Worm (Caenorhabditis elegans) whole organism, L1 larva: ENCODE results near the gene Y15E3A.4.

Experiments
- C16A3.4 ChIP-seq: fragments of 150-350 bp; optimal IDR thresholded peaks from 2 replicates; lab custom pipeline; 2014; ENCODE audit warnings: missing biosample characterization, missing genetic modification characterization
- C34B4.2 ChIP-seq: sonication (generic microtip); optimal IDR thresholded peaks from 2 replicates; lab custom pipeline; 2017; ENCODE audit warnings: mild to moderate bottlenecking, missing genetic modification characterization, missing compliant biosample characterization
- F16B12.6 ChIP-seq: fragments of 150-350 bp; optimal IDR thresholded peaks from 2 replicates; lab custom pipeline; 2014; ENCODE audit warnings: missing biosample characterization, missing genetic modification characterization
- Y116A8C.19 ChIP-seq: sonication (generic microtip); optimal IDR thresholded peaks from 2 replicates; lab custom pipeline; 2016; ENCODE audit warnings: missing compliant biosample characterization, missing genetic modification characterization, borderline replicate concordance
- alr-1 ChIP-seq: fragments of 200-800 bp; sonication (Bioruptor generic); optimal IDR thresholded peaks from 2 replicates; lab custom pipeline; 2018; ENCODE audit warnings: borderline replicate concordance, mild to moderate bottlenecking, missing genetic modification characterization, missing compliant biosample characterization
- ama-1 ChIP-seq: fragments of 150-350 bp; optimal IDR thresholded peaks from 2 replicates; lab custom pipeline; 2014
- blmp-1 ChIP-seq: fragments of 150-350 bp; optimal IDR thresholded peaks from 2 replicates; lab custom pipeline; 2014; ENCODE audit warnings: missing biosample characterization, missing genetic modification characterization
- ceh-63 ChIP-seq: fragments of 200-800 bp; sonication (Bioruptor generic); optimal IDR thresholded peaks from 2 replicates; lab custom pipeline; 2018; ENCODE audit warnings: mild to moderate bottlenecking, missing genetic modification characterization, missing compliant biosample characterization
- ceh-8 ChIP-seq: fragments of 200-800 bp; sonication (Bioruptor generic); optimal IDR thresholded peaks from 2 replicates; lab custom pipeline; 2018; ENCODE audit warnings: mild to moderate bottlenecking, missing genetic modification characterization, moderate library complexity, missing compliant biosample characterization
- ceh-82 ChIP-seq, 3 experiments: fragments of 150-350 bp in 1 of 3; sonication (generic microtip) in 2 of 3; optimal IDR thresholded peaks; 2 replicates each; lab custom pipeline; 2014 to 2017; ENCODE audit warnings: missing biosample characterization in 3 of 3, missing genetic modification characterization in 3 of 3
- ceh-88 ChIP-seq: fragments of 200-800 bp; sonication (Bioruptor generic); IDR thresholded peaks from 2 replicates; pipeline ENCODE4 v1.3.6; 2022; ENCODE audit warnings: missing genetic modification characterization, missing compliant biosample characterization
- ceh-90 ChIP-seq: sonication (generic microtip); optimal IDR thresholded peaks from 2 replicates; lab custom pipeline; 2016; ENCODE audit warnings: missing genetic modification characterization, missing compliant biosample characterization
- ces-1 ChIP-seq: fragments of 150-350 bp; optimal IDR thresholded peaks from 2 replicates; lab custom pipeline; 2014; ENCODE audit warnings: missing biosample characterization, missing genetic modification reagents, missing genetic modification characterization
- dpl-1 ChIP-seq, 3 experiments: fragments of 150-350 bp in 2 of 3; sonication (generic microtip) in 1 of 3; optimal IDR thresholded peaks; 2 replicates each; lab custom pipeline; 2014 to 2017; ENCODE audit warnings: missing biosample characterization in 3 of 3, missing genetic modification characterization in 3 of 3, missing genetic modification reagents in 3 of 3
- egl-13 ChIP-seq: sonication (generic microtip); optimal IDR thresholded peaks from 2 replicates; lab custom pipeline; 2016; ENCODE audit warnings: missing genotype, missing genetic modification reagents, missing genetic modification characterization, missing compliant biosample characterization
- egl-27 ChIP-seq, 2 experiments: fragments of 150-350 bp in 1 of 2; sonication (generic microtip); optimal IDR thresholded peaks; 3 replicates each; lab custom pipeline; 2017 to 2018; ENCODE audit warnings: missing biosample characterization in 2 of 2, missing genetic modification characterization in 2 of 2, missing genetic modification reagents in 2 of 2
- fkh-10 ChIP-seq: sonication (generic microtip); optimal IDR thresholded peaks from 2 replicates; lab custom pipeline; 2017; ENCODE audit warnings: missing biosample characterization, missing genetic modification reagents, missing genetic modification characterization
- fkh-4 ChIP-seq: sonication (generic microtip); optimal IDR thresholded peaks from 2 replicates; lab custom pipeline; 2016; ENCODE audit warnings: missing compliant biosample characterization, missing genetic modification characterization, borderline replicate concordance
- fkh-8 ChIP-seq: sonication (generic microtip); optimal IDR thresholded peaks from 2 replicates; lab custom pipeline; 2016; ENCODE audit warnings: mild to moderate bottlenecking, missing genetic modification characterization, missing compliant biosample characterization
- hlh-17 ChIP-seq: fragments of 200-800 bp; sonication (Bioruptor generic); optimal IDR thresholded peaks from 2 replicates; lab custom pipeline; 2018; ENCODE audit warnings: missing genetic modification characterization, mild to moderate bottlenecking, missing compliant biosample characterization, moderate library complexity, borderline replicate concordance
- hlh-4 ChIP-seq: sonication (generic microtip); optimal IDR thresholded peaks from 2 replicates; lab custom pipeline; 2016; ENCODE audit warnings: mild to moderate bottlenecking, missing genetic modification characterization, missing compliant biosample characterization
- isw-1 ChIP-seq: fragments of 200-800 bp; sonication (Bioruptor generic); IDR thresholded peaks from 2 replicates; pipeline ENCODE4 v1.3.6; 2022; ENCODE audit warnings: missing genetic modification characterization, missing compliant biosample characterization
- jun-1 ChIP-seq: fragments of 150-350 bp; optimal IDR thresholded peaks from 2 replicates; lab custom pipeline; 2014; ENCODE audit warnings: missing biosample characterization, missing genetic modification reagents, missing genetic modification characterization
- lin-14 ChIP-seq: fragments of 200-800 bp; sonication (Bioruptor generic); optimal IDR thresholded peaks from 2 replicates; lab custom pipeline; 2018; ENCODE audit warnings: mild to moderate bottlenecking, missing genetic modification characterization, moderate library complexity, missing compliant biosample characterization
- lir-3 ChIP-seq: sonication (generic microtip); optimal IDR thresholded peaks from 2 replicates; lab custom pipeline; 2016; ENCODE audit warnings: mild to moderate bottlenecking, missing genetic modification characterization, moderate library complexity, missing compliant biosample characterization; ENCODE audit not compliant: poor library complexity
- lsy-2 ChIP-seq, 2 experiments: fragments of 150-350 bp; optimal IDR thresholded peaks; 2 replicates each; lab custom pipeline; 2014; ENCODE audit warnings: missing biosample characterization in 2 of 2, missing genetic modification characterization in 2 of 2
- mdl-1 ChIP-seq, 2 experiments: fragments of 150-350 bp; optimal IDR thresholded peaks; 2 replicates each; lab custom pipeline; 2014 to 2017; ENCODE audit warnings: missing biosample characterization in 2 of 2, missing genetic modification characterization in 2 of 2, inconsistent platforms in 1 of 2
- mep-1 ChIP-seq: fragments of 150-350 bp; optimal IDR thresholded peaks from 2 replicates; lab custom pipeline; 2014; ENCODE audit warnings: missing biosample characterization, missing genetic modification characterization
- nhr-11 ChIP-seq: fragments of 150-350 bp; optimal IDR thresholded peaks from 2 replicates; lab custom pipeline; 2014; ENCODE audit warnings: missing biosample characterization, missing genetic modification characterization
- nhr-19 ChIP-seq: fragments of 200-800 bp; sonication (Bioruptor generic); conservative IDR thresholded peaks from 2 replicates; pipeline ENCODE4 v1.3.6; 2022; ENCODE audit warnings: missing genetic modification characterization, missing compliant biosample characterization
- nhr-20 ChIP-seq: sonication (generic microtip); optimal IDR thresholded peaks from 2 replicates; lab custom pipeline; 2016; ENCODE audit warnings: mild to moderate bottlenecking, missing genetic modification characterization, missing compliant biosample characterization
- nhr-237 ChIP-seq: fragments of 150-350 bp; optimal IDR thresholded peaks from 2 replicates; lab custom pipeline; 2014; ENCODE audit warnings: missing biosample characterization, missing genetic modification characterization
- nhr-28 ChIP-seq: fragments of 150-350 bp; optimal IDR thresholded peaks from 2 replicates; lab custom pipeline; 2014; ENCODE audit warnings: missing biosample characterization, missing genetic modification characterization
- nhr-47 ChIP-seq: sonication (generic microtip); optimal IDR thresholded peaks from 2 replicates; lab custom pipeline; 2016; ENCODE audit warnings: mild to moderate bottlenecking, missing genetic modification characterization, moderate library complexity, missing compliant biosample characterization
- nhr-76 ChIP-seq: sonication (generic microtip); optimal IDR thresholded peaks from 2 replicates; lab custom pipeline; 2017; ENCODE audit warnings: missing biosample characterization, missing genetic modification characterization
- nhr-77 ChIP-seq: fragments of 150-350 bp; optimal IDR thresholded peaks from 2 replicates; lab custom pipeline; 2014; ENCODE audit warnings: missing biosample characterization, missing genetic modification characterization
- nhr-85 ChIP-seq: sonication (generic microtip); peaks from one replicate; lab custom pipeline; 2016; ENCODE audit warnings: missing genetic modification characterization, inconsistent platforms, missing compliant biosample characterization
- nhr-90 ChIP-seq: sonication (generic microtip); optimal IDR thresholded peaks from 2 replicates; lab custom pipeline; 2016; ENCODE audit warnings: mild to moderate bottlenecking, missing genetic modification characterization, missing compliant biosample characterization; ENCODE audit not compliant: poor library complexity
- pag-3 ChIP-seq: sonication (generic microtip); optimal IDR thresholded peaks from 2 replicates; lab custom pipeline; 2017; ENCODE audit warnings: missing genetic modification characterization, mild to moderate bottlenecking, missing compliant biosample characterization, antibody characterized with exemption, borderline replicate concordance; ENCODE audit not compliant: insufficient read depth
- pqm-1 ChIP-seq: sonication (generic microtip); optimal IDR thresholded peaks from 3 replicates; lab custom pipeline; 2017; ENCODE audit warnings: missing biosample characterization, missing genetic modification characterization
- snpc-4 ChIP-seq: fragments of 150-350 bp; optimal IDR thresholded peaks from 2 replicates; lab custom pipeline; 2014; ENCODE audit warnings: missing biosample characterization, missing genetic modification characterization
- snu-23 ChIP-seq: sonication (generic microtip); optimal IDR thresholded peaks from 2 replicates; lab custom pipeline; 2016; ENCODE audit warnings: missing genetic modification characterization, missing compliant biosample characterization
- sox-4 ChIP-seq: sonication (generic microtip); optimal IDR thresholded peaks from 2 replicates; lab custom pipeline; 2016; ENCODE audit warnings: missing genetic modification characterization, missing compliant biosample characterization
- sptf-1 ChIP-seq: fragments of 150-350 bp; optimal IDR thresholded peaks from 2 replicates; lab custom pipeline; 2014; ENCODE audit warnings: missing biosample characterization, missing genetic modification characterization
- sup-37 ChIP-seq: fragments of 200-800 bp; sonication (Bioruptor generic); optimal IDR thresholded peaks from 2 replicates; lab custom pipeline; 2018; ENCODE audit warnings: mild to moderate bottlenecking, missing genetic modification characterization, missing compliant biosample characterization
- swsn-7 ChIP-seq: sonication (generic microtip); optimal IDR thresholded peaks from 2 replicates; lab custom pipeline; 2016; ENCODE audit warnings: missing genetic modification characterization, missing compliant biosample characterization
- tlp-1 ChIP-seq: fragments of 150-350 bp; optimal IDR thresholded peaks from 2 replicates; lab custom pipeline; 2014; ENCODE audit warnings: missing biosample characterization, missing genetic modification characterization
- unc-62 ChIP-seq: fragments of 150-350 bp; optimal IDR thresholded peaks from 2 replicates; lab custom pipeline; 2014; ENCODE audit warnings: missing biosample characterization, missing genetic modification reagents, missing genetic modification characterization
- unc-86 ChIP-seq: sonication (generic microtip); optimal IDR thresholded peaks from 2 replicates; lab custom pipeline; 2016; ENCODE audit warnings: missing genetic modification characterization, missing compliant biosample characterization
- xbp-1 ChIP-seq: sonication (generic microtip); optimal IDR thresholded peaks from 2 replicates; lab custom pipeline; 2016; ENCODE audit warnings: missing genetic modification characterization, missing compliant biosample characterization
- zag-1 ChIP-seq: fragments of 150-350 bp; optimal IDR thresholded peaks from 2 replicates; lab custom pipeline; 2014; ENCODE audit warnings: missing biosample characterization, missing genetic modification characterization
- ztf-4 ChIP-seq: fragments of 150-350 bp; optimal IDR thresholded peaks from 2 replicates; lab custom pipeline; 2014; ENCODE audit warnings: missing biosample characterization, missing genetic modification characterization

Y15E3A.4 gene

ce11 chrX:15339807-15340596 lies 9.2 kb downstream of the Y15E3A.4 start, which contains the start of gene Y15E3A.5 (continued):
- TF ChIP-seq nhr-28 (tag; lab: Kevin White, UChicago) (no peak), nhr-47 (tag; lab: Kevin White, UChicago) (peak; percentile 46), dpl-1 (GFP tag; optimal IDR thresholded peaks at IDR 0.05; lab: Kevin White, UChicago) (peak in 2 of 3 experiments; percentile 13 to 15), nhr-11 (tag; lab: Kevin White, UChicago) (no peak), ama-1 (lab: Kevin White, UChicago) (no peak), nhr-19 (GFP tag; lab: Robert Waterston, UW) (peak; percentile 49), ztf-4 (tag; lab: Kevin White, UChicago) (no peak), egl-27 (tag; optimal IDR thresholded peaks at IDR 0.05; lab: Kevin White, UChicago) (peak in 1 of 2 experiments; percentile 18), ceh-90 (tag; lab: Kevin White, UChicago) (no peak), unc-86 (tag; lab: Kevin White, UChicago) (no peak), fkh-10 (GFP tag; lab: Kevin White, UChicago) (no peak), snpc-4 (no peak), swsn-7 (tag; lab: Kevin White, UChicago) (peak; percentile 14), mdl-1 (tag; optimal IDR thresholded peaks at IDR 0.05; lab: Kevin White, UChicago) (peak in 1 of 2 experiments; percentile 84), ceh-88 (GFP tag; lab: Robert Waterston, UW) (no peak), C16A3.4 (tag; lab: Kevin White, UChicago) (peak; percentile 64), pqm-1 (tag; lab: Kevin White, UChicago) (no peak), nhr-85 (tag; lab: Kevin White, UChicago) (peak; percentile 98), sup-37 (no peak), sox-4 (tag; lab: Kevin White, UChicago) (no peak), snu-23 (peak; percentile 77), nhr-237 (no peak), lsy-2 (tag; optimal IDR thresholded peaks at IDR 0.05; lab: Kevin White, UChicago) (peak; percentile 16 to 77), fkh-8 (no peak), isw-1 (GFP tag; lab: Robert Waterston, UW) (no peak), egl-13 (tag; lab: Kevin White, UChicago) (no peak), fkh-4 (tag; lab: Kevin White, UChicago) (no peak), hlh-4 (no peak), nhr-76 (tag; lab: Kevin White, UChicago) (no peak), nhr-20 (peak; percentile 81), lin-14 (GFP tag; lab: Kevin White, UChicago) (peak; percentile 90), nhr-77 (tag; lab: Kevin White, UChicago) (no peak), hlh-17 (GFP tag; lab: Kevin White, UChicago) (no peak), sptf-1 (no peak), nhr-90 (peak; percentile 80), zag-1 (no peak), ceh-82 (tag; optimal IDR thresholded peaks at IDR 0.05; lab: Kevin White, UChicago) (peak in 1 of 3 experiments; percentile 23), jun-1 (tag; lab: Kevin White, UChicago) (peak; percentile 16), ceh-8 (GFP tag; lab: Kevin White, UChicago) (no peak), tlp-1 (tag; lab: Kevin White, UChicago) (no peak), lir-3 (tag; lab: Kevin White, UChicago) (no peak), pag-3 (tag; lab: Kevin White, UChicago) (peak; percentile 69), mep-1 (peak; percentile 73), unc-62 (no peak), xbp-1 (no peak), ces-1 (GFP tag; lab: Kevin White, UChicago) (no peak), ceh-63 (GFP tag; lab: Kevin White, UChicago) (no peak), F16B12.6 (tag; lab: Kevin White, UChicago) (no peak), blmp-1 (peak; percentile 65), C34B4.2 (tag; lab: Kevin White, UChicago) (no peak), Y116A8C.19 (no peak), alr-1 (tag; lab: Kevin White, UChicago) (no peak)
